Fruit fly (Drosophila melanogaster) S2 (cell line): ENCODE results near the gene ebd1.

Source experiments
- CG8478 ChIP-seq: fragments of >200 bp; optimal IDR thresholded peaks from 2 replicates; lab custom pipeline; 2018
- CTCF ChIP-seq, 2 experiments: fragments of >200 bp; optimal IDR thresholded peaks; 2 replicates each; lab custom pipeline; 2018

dm6 chr3L:723654-724461 is 38.5 kb upstream of the ebd1 start:
- no peak for TF ChIP-seq CTCF (optimal IDR thresholded peaks at IDR 0.05; lab: Kevin White, UChicago)
- TF ChIP-seq CG8478 = no peak
